Worm (Caenorhabditis elegans): ENCODE results near the gene R02D5.4.

R02D5.4 gene

ce11 chrV:14522514-14522913 lies 38.0 kb upstream of the R02D5.4 start, which contains the start of gene C53A5.16:
TSS of gene C53A5.16 (minus strand) at chrV:14522614.
- TF ChIP-seq let-607 (tag; optimal IDR thresholded peaks at IDR 0.05), result no peak
- TF ChIP-seq nfya-1 (tag; optimal IDR thresholded peaks at IDR 0.05; ENCODE audit: borderline replicate concordance, insufficient read depth), result no peak
- no peak for TF ChIP-seq egl-18 (GFP tag; IDR thresholded peaks at IDR 0.05)
- TF ChIP-seq nfya-2 (GFP tag; IDR thresholded peaks at IDR 0.05), result no peak
- no peak for TF ChIP-seq T07F8.4 (tag; optimal IDR thresholded peaks at IDR 0.05)

ce11 chrV:14521000-14521399 lies 36.5 kb upstream of the R02D5.4 start, which contains the start of gene C53A5.17:
TSS of gene C53A5.17 (minus strand) at chrV:14521100.
- TF ChIP-seq snpc-4 (GFP tag; optimal IDR thresholded peaks at IDR 0.05) (no peak), snpc-4 (tag; optimal IDR thresholded peaks at IDR 0.05) (no peak), aptf-3 (GFP tag; IDR thresholded peaks at IDR 0.05) (no peak), repo-1 (tag; optimal IDR thresholded peaks at IDR 0.05) (no peak), pbrm-1 (GFP tag; IDR thresholded peaks at IDR 0.05) (no peak), chd-7 (tag; optimal IDR thresholded peaks at IDR 0.05) (no peak), ztf-6 (GFP tag; IDR thresholded peaks at IDR 0.05) (no peak), xnd-1 (tag; optimal IDR thresholded peaks at IDR 0.05) (no peak), ama-1 (optimal IDR thresholded peaks at IDR 0.05) (no peak), ama-1 (GFP tag; optimal IDR thresholded peaks at IDR 0.05) (no peak), rcor-1 (GFP tag; IDR thresholded peaks at IDR 0.05) (no peak), ceh-100 (GFP tag; IDR thresholded peaks at IDR 0.05) (no peak), egl-18 (GFP tag; IDR thresholded peaks at IDR 0.05) (no peak), ztf-26 (tag; optimal IDR thresholded peaks at IDR 0.05) (no peak), snpc-1.1 (tag; optimal IDR thresholded peaks at IDR 0.05; ENCODE audit: insufficient read depth) (no peak)

ce11 chrV:14519268-14519667 lies 34.8 kb upstream of the R02D5.4 start, which contains the start of gene R02D5.8:
TSS of gene R02D5.8 (minus strand) at chrV:14519368.
- TF ChIP-seq lir-1 (GFP tag; conservative IDR thresholded peaks at IDR 0.05) (no peak), D2030.7 (GFP tag; IDR thresholded peaks at IDR 0.05) (no peak), mel-28 (tag; optimal IDR thresholded peaks at IDR 0.05; ENCODE audit: borderline replicate concordance) (no peak), F10E7.11 (tag; optimal IDR thresholded peaks at IDR 0.05) (no peak)

DNA sequence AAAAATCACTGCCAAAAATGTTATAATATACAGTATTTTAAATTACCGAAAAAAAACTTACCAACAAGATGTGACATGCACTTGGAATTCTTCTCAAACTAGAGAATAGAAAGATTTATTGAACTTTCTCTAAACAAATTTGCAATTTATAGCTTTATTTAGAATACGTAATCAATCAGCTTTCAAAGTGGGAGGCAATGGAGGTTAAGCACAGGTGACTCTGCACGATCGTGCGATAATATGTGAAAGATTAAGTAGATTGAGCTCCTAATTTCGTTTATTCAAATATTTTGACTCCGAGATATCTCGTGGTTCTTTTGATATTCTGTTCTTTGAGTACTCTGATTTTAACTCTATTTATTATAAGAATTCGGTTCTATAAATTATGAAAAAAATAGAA lies 33.5 kb upstream of the R02D5.4 start, which contains the start of gene R02D5.6:
Gene R02D5.6 (minus strand): TSS at position 101 of the 400 bp plus-strand sequence.
- TF ChIP-seq rec-8 (tag; optimal IDR thresholded peaks at IDR 0.05), result no peak
- TF ChIP-seq F57A8.1 (GFP tag; optimal IDR thresholded peaks at IDR 0.05), result no peak
- no peak for TF ChIP-seq egl-44 (GFP tag; IDR thresholded peaks at IDR 0.05)
- no peak for TF ChIP-seq repo-1 (tag; optimal IDR thresholded peaks at IDR 0.05)
- TF ChIP-seq nhr-80 (tag; optimal IDR thresholded peaks at IDR 0.05), result no peak
- no peak for TF ChIP-seq madf-6 (GFP tag; IDR thresholded peaks at IDR 0.05)
- no peak for TF ChIP-seq F57C9.4 (tag; optimal IDR thresholded peaks at IDR 0.05)
- TF ChIP-seq tbx-9 (tag; optimal IDR thresholded peaks at IDR 0.05; ENCODE audit: borderline replicate concordance), result no peak
- TF ChIP-seq ets-4 (GFP tag; optimal IDR thresholded peaks at IDR 0.05), result no peak
- TF ChIP-seq ZK185.1 (tag; optimal IDR thresholded peaks at IDR 0.05; ENCODE audit: poor library complexity, severe bottlenecking), result no peak
- TF ChIP-seq mxl-1 (tag; optimal IDR thresholded peaks at IDR 0.05), result no peak
- TF ChIP-seq Y67H2A.10 (GFP tag; conservative IDR thresholded peaks at IDR 0.05), result no peak
- no peak for TF ChIP-seq akir-1 (GFP tag; optimal IDR thresholded peaks at IDR 0.05)
- no peak for TF ChIP-seq ceh-58 (GFP tag; IDR thresholded peaks at IDR 0.05)

Data from whole organism, young adult.